Fruit fly (Drosophila melanogaster) whole organism, embryonic: ENCODE data around the gene CG14695.

Experiments
- CG10274 ChIP-seq: fragments of 200-800 bp; sonication (Bioruptor generic); optimal IDR thresholded peaks from 3 replicates; lab custom pipeline; 2017; ENCODE audit warnings: missing biosample characterization, mild to moderate bottlenecking, missing genetic modification characterization
- CG10979 ChIP-seq: fragments of 200-800 bp; sonication (Bioruptor generic); optimal IDR thresholded peaks from 2 replicates; lab custom pipeline; 2018; ENCODE audit warnings: missing biosample characterization, mild to moderate bottlenecking, missing genetic modification characterization, moderate library complexity
- CG11085 ChIP-seq: fragments of 200-800 bp; sonication (Bioruptor generic); IDR thresholded peaks from 2 replicates; pipeline ENCODE4 v1.3.6; 2022; ENCODE audit warnings: missing biosample characterization, missing genetic modification characterization
- CG11247 ChIP-seq: fragments of 200-800 bp; sonication (Bioruptor generic); IDR thresholded peaks from 2 replicates; pipeline ENCODE4 v1.3.6; 2022; ENCODE audit warnings: missing biosample characterization, missing genetic modification characterization
- CG11398 ChIP-seq: fragments of 200-800 bp; sonication (Bioruptor generic); optimal IDR thresholded peaks from 2 replicates; lab custom pipeline; 2016; ENCODE audit warnings: missing biosample characterization, missing genetic modification characterization
- CG13775 ChIP-seq: fragments of 200-800 bp; sonication (Bioruptor generic); optimal IDR thresholded peaks from 3 replicates; lab custom pipeline; 2017; ENCODE audit warnings: missing biosample characterization, mild to moderate bottlenecking, missing genetic modification characterization
- CG13894 ChIP-seq: fragments of 200-800 bp; sonication (Bioruptor generic); optimal IDR thresholded peaks from 3 replicates; lab custom pipeline; 2018; ENCODE audit warnings: missing biosample characterization, mild to moderate bottlenecking, missing genetic modification characterization, moderate library complexity
- CG14441 ChIP-seq: fragments of 200-800 bp; sonication (Bioruptor generic); IDR thresholded peaks from 2 replicates; pipeline ENCODE4 v1.3.6; 2022; ENCODE audit warnings: missing biosample characterization, missing genetic modification characterization
- CG15011 ChIP-seq: fragments of 200-800 bp; sonication (Bioruptor generic); optimal IDR thresholded peaks from 3 replicates; lab custom pipeline; 2018; ENCODE audit warnings: missing biosample characterization, mild to moderate bottlenecking, missing genetic modification characterization
- CG16779 ChIP-seq: fragments of 200-800 bp; sonication (Bioruptor generic); IDR thresholded peaks from 2 replicates; pipeline ENCODE4 v1.3.6; 2022; ENCODE audit warnings: missing biosample characterization, missing genetic modification characterization
- CG17912 ChIP-seq: fragments of 200-800 bp; sonication (Bioruptor generic); optimal IDR thresholded peaks from 2 replicates; lab custom pipeline; 2018; ENCODE audit warnings: missing biosample characterization, mild to moderate bottlenecking, missing genetic modification characterization
- CG2116 ChIP-seq: fragments of 200-800 bp; sonication (Bioruptor generic); optimal IDR thresholded peaks from 3 replicates; lab custom pipeline; 2018; ENCODE audit warnings: missing biosample characterization, mild to moderate bottlenecking, missing genetic modification characterization
- CG30431 ChIP-seq: fragments of 200-800 bp; sonication (Bioruptor generic); optimal IDR thresholded peaks from 2 replicates; lab custom pipeline; 2017; ENCODE audit warnings: missing biosample characterization, missing genetic modification characterization
- CG3065 ChIP-seq: fragments of 200-800 bp; sonication (Bioruptor generic); optimal IDR thresholded peaks from 2 replicates; lab custom pipeline; 2016; ENCODE audit warnings: missing biosample characterization, missing genetic modification characterization
- CG33557 ChIP-seq: fragments of 200-800 bp; sonication (Bioruptor generic); optimal IDR thresholded peaks from 2 replicates; lab custom pipeline; 2019; ENCODE audit warnings: missing biosample characterization, mild to moderate bottlenecking, missing genetic modification characterization, moderate library complexity
- CG34376 ChIP-seq: fragments of 200-800 bp; sonication (Bioruptor generic); optimal IDR thresholded peaks from 2 replicates; lab custom pipeline; 2018; ENCODE audit warnings: missing biosample characterization, mild to moderate bottlenecking, missing genetic modification characterization
- CG3995 ChIP-seq: fragments of 200-800 bp; sonication (Bioruptor generic); optimal IDR thresholded peaks from 3 replicates; lab custom pipeline; 2016; ENCODE audit warnings: missing biosample characterization, missing genetic modification characterization
- CG43689 ChIP-seq: fragments of 200-800 bp; sonication (Bioruptor generic); IDR thresholded peaks from 2 replicates; pipeline ENCODE4 v1.3.6; 2022; ENCODE audit warnings: missing biosample characterization, missing genetic modification characterization
- CG7839 ChIP-seq: fragments of 200-800 bp; sonication (Bioruptor generic); optimal IDR thresholded peaks from 3 replicates; lab custom pipeline; 2018; ENCODE audit warnings: missing biosample characterization, mild to moderate bottlenecking, missing genetic modification characterization, moderate library complexity
- CG8388 ChIP-seq: fragments of 200-800 bp; sonication (Bioruptor generic); optimal IDR thresholded peaks from 2 replicates; lab custom pipeline; 2019; ENCODE audit warnings: missing biosample characterization, mild to moderate bottlenecking, missing genetic modification characterization, moderate library complexity
- CG9817 ChIP-seq: fragments of 200-800 bp; sonication (Bioruptor generic); optimal IDR thresholded peaks from 2 replicates; lab custom pipeline; 2018; ENCODE audit warnings: missing biosample characterization, mild to moderate bottlenecking, missing genetic modification characterization, moderate library complexity
- CG9932 ChIP-seq: fragments of 200-800 bp; sonication (Bioruptor generic); IDR thresholded peaks from 2 replicates; pipeline ENCODE4 v1.3.6; 2022; ENCODE audit warnings: missing biosample characterization, missing genetic modification characterization
- CTCF ChIP-seq: fragments of 200-800 bp; sonication (Bioruptor generic); optimal IDR thresholded peaks from 2 replicates; lab custom pipeline; 2017; ENCODE audit warnings: missing biosample characterization, mild to moderate bottlenecking, missing genetic modification characterization, moderate library complexity
- Chrac-16 ChIP-seq: fragments of 200-800 bp; sonication (Bioruptor generic); optimal IDR thresholded peaks from 3 replicates; lab custom pipeline; 2016; ENCODE audit warnings: missing biosample characterization, missing genetic modification characterization
- D ChIP-seq, 2 experiments: fragments of 200-800 bp in 1 of 2; fragments of >200 bp in 1 of 2; sonication (Bioruptor generic) in 1 of 2; optimal IDR thresholded peaks; 2 replicates in 1 of 2; 3 replicates in 1 of 2; lab custom pipeline; 2017; ENCODE audit warnings: mild to moderate bottlenecking in 1 of 2, missing biosample characterization in 1 of 2, missing genetic modification characterization in 1 of 2, missing genetic modification reagents in 1 of 2
- Dad ChIP-seq: fragments of 200-800 bp; sonication (Bioruptor generic); optimal IDR thresholded peaks from 3 replicates; lab custom pipeline; 2016; ENCODE audit warnings: missing biosample characterization, missing genetic modification characterization
- Dek ChIP-seq: fragments of 200-800 bp; sonication (Bioruptor generic); optimal IDR thresholded peaks from 3 replicates; lab custom pipeline; 2019; ENCODE audit warnings: missing biosample characterization, mild to moderate bottlenecking, missing genetic modification characterization, moderate library complexity
- Dip3 ChIP-seq: fragments of 200-800 bp; sonication (Bioruptor generic); optimal IDR thresholded peaks from 3 replicates; lab custom pipeline; 2016; ENCODE audit warnings: missing biosample characterization, missing genetic modification characterization
- ERR ChIP-seq: fragments of 200-800 bp; sonication (Bioruptor generic); optimal IDR thresholded peaks from 2 replicates; lab custom pipeline; 2016; ENCODE audit warnings: missing biosample characterization, missing genetic modification characterization
- Fer1 ChIP-seq: fragments of 200-800 bp; sonication (Bioruptor generic); optimal IDR thresholded peaks from 2 replicates; lab custom pipeline; 2017; ENCODE audit warnings: missing biosample characterization, mild to moderate bottlenecking, missing genetic modification characterization
- HmgZ ChIP-seq: fragments of 200-800 bp; sonication (Bioruptor generic); optimal IDR thresholded peaks from 2 replicates; lab custom pipeline; 2018; ENCODE audit warnings: missing biosample characterization, mild to moderate bottlenecking, missing genetic modification characterization
- Lim3 ChIP-seq: fragments of 200-800 bp; sonication (Bioruptor generic); IDR thresholded peaks from 2 replicates; pipeline ENCODE4 v1.3.6; 2022; ENCODE audit warnings: missing biosample characterization, missing genetic modification characterization
- Myb ChIP-seq: fragments of 200-800 bp; sonication (Bioruptor generic); optimal IDR thresholded peaks from 2 replicates; lab custom pipeline; 2016; ENCODE audit warnings: missing biosample characterization, missing genetic modification characterization
- Ssrp ChIP-seq: fragments of 200-800 bp; sonication (Bioruptor generic); optimal IDR thresholded peaks from 2 replicates; lab custom pipeline; 2018; ENCODE audit warnings: missing biosample characterization, mild to moderate bottlenecking, missing genetic modification characterization, moderate library complexity
- TFAM ChIP-seq: fragments of 200-800 bp; sonication (Bioruptor generic); optimal IDR thresholded peaks from 2 replicates; lab custom pipeline; 2017; ENCODE audit warnings: missing biosample characterization, missing genetic modification characterization, inconsistent platforms
- ac ChIP-seq: fragments of 200-800 bp; sonication (Bioruptor generic); optimal IDR thresholded peaks from 3 replicates; lab custom pipeline; 2017; ENCODE audit warnings: missing biosample characterization, mild to moderate bottlenecking, missing genetic modification characterization
- crol ChIP-seq: fragments of 200-800 bp; sonication (Bioruptor generic); IDR thresholded peaks from 2 replicates; pipeline ENCODE4 v1.3.6; 2022; ENCODE audit warnings: missing biosample characterization, missing genetic modification characterization
- emc ChIP-seq: fragments of 200-800 bp; sonication (Bioruptor generic); optimal IDR thresholded peaks from 2 replicates; lab custom pipeline; 2016; ENCODE audit warnings: missing biosample characterization, missing genetic modification characterization
- h ChIP-seq: fragments of >200 bp; optimal IDR thresholded peaks from 2 replicates; lab custom pipeline; 2017
- ham ChIP-seq: fragments of 200-800 bp; sonication (Bioruptor generic); IDR thresholded peaks from 2 replicates; pipeline ENCODE4 v1.3.6; 2022; ENCODE audit warnings: missing biosample characterization, missing genetic modification characterization
- jing ChIP-seq: fragments of 200-800 bp; sonication (Bioruptor generic); optimal IDR thresholded peaks from 2 replicates; lab custom pipeline; 2018; ENCODE audit warnings: missing biosample characterization, mild to moderate bottlenecking, missing genetic modification characterization
- jumu ChIP-seq: fragments of 200-800 bp; sonication (Bioruptor generic); optimal IDR thresholded peaks from 3 replicates; lab custom pipeline; 2016; ENCODE audit warnings: missing biosample characterization, missing genetic modification characterization
- kay ChIP-seq: fragments of 200-800 bp; sonication (Bioruptor generic); optimal IDR thresholded peaks from 2 replicates; lab custom pipeline; 2016; ENCODE audit warnings: missing biosample characterization, missing genetic modification characterization
- nau ChIP-seq: fragments of 200-800 bp; sonication (Bioruptor generic); optimal IDR thresholded peaks from 3 replicates; lab custom pipeline; 2017; ENCODE audit warnings: missing biosample characterization, mild to moderate bottlenecking, missing genetic modification characterization, missing genetic modification reagents
- p53 ChIP-seq: fragments of 200-800 bp; sonication (Bioruptor generic); optimal IDR thresholded peaks from 2 replicates; lab custom pipeline; 2016; ENCODE audit warnings: missing biosample characterization, missing genetic modification characterization
- so ChIP-seq: fragments of 200-800 bp; sonication (Bioruptor generic); IDR thresholded peaks from 3 replicates; pipeline ENCODE4 v1.3.6; 2022; ENCODE audit warnings: missing biosample characterization, missing genetic modification characterization
- sr ChIP-seq: fragments of 200-800 bp; sonication (Bioruptor generic); IDR thresholded peaks from 3 replicates; pipeline ENCODE4 v1.3.6; 2022; ENCODE audit warnings: missing biosample characterization, missing genetic modification characterization
- tio ChIP-seq: fragments of 200-800 bp; sonication (Bioruptor generic); optimal IDR thresholded peaks from 2 replicates; lab custom pipeline; 2017; ENCODE audit warnings: missing biosample characterization, missing genetic modification characterization, inconsistent platforms
- trh ChIP-seq: fragments of 200-800 bp; sonication (Bioruptor generic); optimal IDR thresholded peaks from 2 replicates; lab custom pipeline; 2016; ENCODE audit warnings: missing biosample characterization, missing genetic modification characterization
- tup ChIP-seq: fragments of 200-800 bp; sonication (Bioruptor generic); optimal IDR thresholded peaks from 2 replicates; lab custom pipeline; 2016; ENCODE audit warnings: missing biosample characterization, mild to moderate bottlenecking, missing genetic modification characterization, moderate library complexity
- twi ChIP-seq: fragments of 200-800 bp; optimal IDR thresholded peaks from 2 replicates; lab custom pipeline; 2019; ENCODE audit warnings: missing biosample characterization, mild to moderate bottlenecking, missing genetic modification characterization, moderate library complexity
- zfh2 ChIP-seq: fragments of 200-800 bp; sonication (Bioruptor generic); optimal IDR thresholded peaks from 2 replicates; lab custom pipeline; 2016; ENCODE audit warnings: missing biosample characterization, missing genetic modification characterization

CG14695 gene

DNA sequence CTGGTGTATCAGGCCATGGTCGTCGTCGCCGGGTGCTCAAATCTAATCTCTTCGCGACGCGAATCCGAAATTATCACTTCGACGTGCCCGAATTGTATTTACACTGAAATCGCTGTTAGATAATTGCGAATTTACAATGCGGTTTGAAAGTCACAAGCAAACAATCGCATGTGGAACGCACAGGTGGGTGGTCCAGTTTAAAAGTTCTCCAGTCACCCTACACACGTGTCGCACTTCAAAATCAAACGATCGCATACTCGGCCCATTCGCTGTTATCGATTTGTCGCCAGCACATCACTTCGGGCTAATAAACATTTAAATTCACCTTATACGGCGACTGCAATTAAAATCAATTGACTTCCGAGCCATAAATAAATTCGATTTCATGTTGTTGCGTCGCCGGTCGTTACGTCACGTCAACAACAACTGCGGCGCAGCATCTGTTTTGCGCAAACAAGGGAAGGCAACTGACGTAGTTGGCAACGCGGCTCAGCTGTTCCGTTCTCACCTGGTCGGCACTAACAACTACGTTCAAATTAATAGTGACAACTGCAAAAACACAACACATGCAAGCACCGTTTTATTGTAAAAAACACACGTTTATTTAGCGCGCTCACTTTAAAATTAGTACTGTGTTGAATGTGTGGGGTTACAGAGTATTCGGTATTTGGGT, 16.2 kb downstream of the CG14695 start, which contains the start of gene CG6574 (continued):
- TF ChIP-seq CG11247 (GFP tag; lab: Robert Waterston, UW) (no peak), ham (GFP tag; lab: Robert Waterston, UW) (no peak), jumu (GFP tag; lab: Kevin White, UChicago) (no peak), Dad (GFP tag; lab: Kevin White, UChicago) (no peak), CG34376 (GFP tag; lab: Kevin White, UChicago) (peak; percentile 46), CG17912 (GFP tag; lab: Kevin White, UChicago) (no peak), jing (GFP tag; lab: Kevin White, UChicago) (no peak), Lim3 (GFP tag; lab: Robert Waterston, UW) (no peak), CG13775 (no peak), tup (GFP tag; lab: Kevin White, UChicago) (no peak), Ssrp (tag; lab: Kevin White, UChicago) (no peak), D (optimal IDR thresholded peaks at IDR 0.05; lab: Kevin White, UChicago) (no peak), D (GFP tag; optimal IDR thresholded peaks at IDR 0.05; lab: Kevin White, UChicago) (no peak), CG13894 (no peak), CG3065 (GFP tag; lab: Kevin White, UChicago) (no peak), h (lab: Kevin White, UChicago) (no peak), Myb (no peak), so (GFP tag; lab: Robert Waterston, UW) (no peak), CG7839 (tag; lab: Kevin White, UChicago) (no peak), ac (no peak), twi (tag; lab: Kevin White, UChicago) (no peak), CG16779 (no peak), sr (GFP tag; lab: Robert Waterston, UW) (no peak), CG3995 (peak; percentile 10), kay (GFP tag; lab: Kevin White, UChicago) (no peak), CG15011 (GFP tag; lab: Kevin White, UChicago) (no peak), CG9817 (no peak), CG11398 (GFP tag; lab: Kevin White, UChicago) (no peak), HmgZ (tag; lab: Kevin White, UChicago) (peak; percentile 2), CG10274 (GFP tag; lab: Kevin White, UChicago) (peak; percentile 97), CG43689 (GFP tag; lab: Robert Waterston, UW) (no peak), CG9932 (GFP tag; lab: Robert Waterston, UW) (no peak), Dip3 (no peak), CG8388 (no peak), Dek (tag; lab: Kevin White, UChicago) (no peak), CG10979 (peak; percentile 29), nau (GFP tag; lab: Kevin White, UChicago) (no peak), trh (no peak), Fer1 (GFP tag; lab: Kevin White, UChicago) (peak; percentile 26), crol (GFP tag; lab: Robert Waterston, UW) (no peak), CG30431 (GFP tag; lab: Kevin White, UChicago) (no peak), TFAM (GFP tag; lab: Kevin White, UChicago) (no peak), p53 (GFP tag; lab: Kevin White, UChicago) (no peak), ERR (GFP tag; lab: Kevin White, UChicago) (no peak), CG14441 (GFP tag; lab: Robert Waterston, UW) (no peak), Chrac-16 (GFP tag; lab: Kevin White, UChicago) (no peak), CG11085 (GFP tag; lab: Robert Waterston, UW) (no peak), CG33557 (GFP tag; lab: Kevin White, UChicago) (no peak), CG2116 (GFP tag; lab: Kevin White, UChicago) (no peak), tio (GFP tag; lab: Kevin White, UChicago) (no peak), emc (GFP tag; lab: Kevin White, UChicago) (no peak), zfh2 (no peak), CTCF (no peak)
